Worm (Caenorhabditis elegans): ENCODE measurements around the gene R02D5.4.

- TF ChIP-seq sdz-12 (GFP tag; optimal IDR thresholded peaks at IDR 0.05), result no peak
- no peak for TF ChIP-seq saeg-2 (GFP tag; IDR thresholded peaks at IDR 0.05)
- TF ChIP-seq egl-43 (GFP tag; IDR thresholded peaks at IDR 0.05), result no peak
- no peak for TF ChIP-seq aly-2 (tag; optimal IDR thresholded peaks at IDR 0.05)
- no peak for TF ChIP-seq dmd-8 (GFP tag; IDR thresholded peaks at IDR 0.05)
These were observed 38.0 kb downstream of the R02D5.4 start for ce11 chrV:14446453-14446852.

Measured in whole organism, L4 larva.